Worm (Caenorhabditis elegans) whole organism, L1 larva: ENCODE data around the gene rpl-20.

Experiments
- C16A3.4 ChIP-seq: fragments of 150-350 bp; optimal IDR thresholded peaks from 2 replicates; lab custom pipeline; 2014; ENCODE audit warnings: missing biosample characterization, missing genetic modification characterization
- Y116A8C.19 ChIP-seq: sonication (generic microtip); optimal IDR thresholded peaks from 2 replicates; lab custom pipeline; 2016; ENCODE audit warnings: missing compliant biosample characterization, missing genetic modification characterization, borderline replicate concordance
- aha-1 ChIP-seq: fragments of 150-350 bp; optimal IDR thresholded peaks from 2 replicates; lab custom pipeline; 2014; ENCODE audit warnings: missing biosample characterization, missing genetic modification characterization
- alr-1 ChIP-seq: fragments of 200-800 bp; sonication (Bioruptor generic); optimal IDR thresholded peaks from 2 replicates; lab custom pipeline; 2018; ENCODE audit warnings: borderline replicate concordance, mild to moderate bottlenecking, missing genetic modification characterization, missing compliant biosample characterization
- ceh-8 ChIP-seq: fragments of 200-800 bp; sonication (Bioruptor generic); optimal IDR thresholded peaks from 2 replicates; lab custom pipeline; 2018; ENCODE audit warnings: mild to moderate bottlenecking, missing genetic modification characterization, moderate library complexity, missing compliant biosample characterization
- ceh-88 ChIP-seq: fragments of 200-800 bp; sonication (Bioruptor generic); IDR thresholded peaks from 2 replicates; pipeline ENCODE4 v1.3.6; 2022; ENCODE audit warnings: missing genetic modification characterization, missing compliant biosample characterization
- ceh-90 ChIP-seq: sonication (generic microtip); optimal IDR thresholded peaks from 2 replicates; lab custom pipeline; 2016; ENCODE audit warnings: missing genetic modification characterization, missing compliant biosample characterization
- ces-1 ChIP-seq: fragments of 150-350 bp; optimal IDR thresholded peaks from 2 replicates; lab custom pipeline; 2014; ENCODE audit warnings: missing biosample characterization, missing genetic modification reagents, missing genetic modification characterization
- dpl-1 ChIP-seq, 3 experiments: fragments of 150-350 bp in 2 of 3; sonication (generic microtip) in 1 of 3; optimal IDR thresholded peaks; 2 replicates each; lab custom pipeline; 2014 to 2017; ENCODE audit warnings: missing biosample characterization in 3 of 3, missing genetic modification characterization in 3 of 3, missing genetic modification reagents in 3 of 3
- efl-1 ChIP-seq, 4 experiments: fragments of 150-350 bp; optimal IDR thresholded peaks in 3 of 4; peaks in 1 of 4; 1 replicate in 1 of 4; 2 replicates in 3 of 4; lab custom pipeline; 2014; ENCODE audit warnings: missing biosample characterization in 2 of 4, missing genetic modification characterization in 2 of 4, missing genetic modification reagents in 2 of 4
- egl-13 ChIP-seq: sonication (generic microtip); optimal IDR thresholded peaks from 2 replicates; lab custom pipeline; 2016; ENCODE audit warnings: missing genotype, missing genetic modification reagents, missing genetic modification characterization, missing compliant biosample characterization
- egl-27 ChIP-seq, 2 experiments: fragments of 150-350 bp in 1 of 2; sonication (generic microtip); optimal IDR thresholded peaks; 3 replicates each; lab custom pipeline; 2017 to 2018; ENCODE audit warnings: missing biosample characterization in 2 of 2, missing genetic modification characterization in 2 of 2, missing genetic modification reagents in 2 of 2
- elt-2 ChIP-seq: sonication (generic microtip); optimal IDR thresholded peaks from 2 replicates; lab custom pipeline; 2016; ENCODE audit warnings: missing genetic modification characterization, mild to moderate bottlenecking, inconsistent platforms, missing compliant biosample characterization, missing genetic modification reagents
- ets-5 ChIP-seq: fragments of 200-800 bp; sonication (Bioruptor generic); IDR thresholded peaks from 2 replicates; pipeline ENCODE4 v1.3.6; 2022; ENCODE audit warnings: missing genetic modification characterization, missing compliant biosample characterization
- hlh-17 ChIP-seq: fragments of 200-800 bp; sonication (Bioruptor generic); optimal IDR thresholded peaks from 2 replicates; lab custom pipeline; 2018; ENCODE audit warnings: missing genetic modification characterization, mild to moderate bottlenecking, missing compliant biosample characterization, moderate library complexity, borderline replicate concordance
- hlh-4 ChIP-seq: sonication (generic microtip); optimal IDR thresholded peaks from 2 replicates; lab custom pipeline; 2016; ENCODE audit warnings: mild to moderate bottlenecking, missing genetic modification characterization, missing compliant biosample characterization
- irx-1 ChIP-seq: sonication (generic microtip); optimal IDR thresholded peaks from 2 replicates; lab custom pipeline; 2016; ENCODE audit warnings: missing genetic modification characterization, missing compliant biosample characterization
- lin-14 ChIP-seq: fragments of 200-800 bp; sonication (Bioruptor generic); optimal IDR thresholded peaks from 2 replicates; lab custom pipeline; 2018; ENCODE audit warnings: mild to moderate bottlenecking, missing genetic modification characterization, moderate library complexity, missing compliant biosample characterization
- lin-15B ChIP-seq: fragments of 150-350 bp; sonication (generic microtip); optimal IDR thresholded peaks from 3 replicates; lab custom pipeline; 2014; ENCODE audit warnings: missing biosample characterization, missing genetic modification characterization
- lin-35 ChIP-seq, 2 experiments: fragments of 150-350 bp; optimal IDR thresholded peaks; 2 replicates each; lab custom pipeline; 2014; ENCODE audit warnings: missing biosample characterization in 2 of 2, missing genetic modification characterization in 2 of 2, missing genetic modification reagents in 2 of 2
- lin-39 ChIP-seq: fragments of 150-350 bp; optimal IDR thresholded peaks from 2 replicates; lab custom pipeline; 2014; ENCODE audit warnings: missing biosample characterization, missing genetic modification reagents, missing genetic modification characterization
- lir-3 ChIP-seq: sonication (generic microtip); optimal IDR thresholded peaks from 2 replicates; lab custom pipeline; 2016; ENCODE audit warnings: mild to moderate bottlenecking, missing genetic modification characterization, moderate library complexity, missing compliant biosample characterization; ENCODE audit not compliant: poor library complexity
- lsy-2 ChIP-seq, 2 experiments: fragments of 150-350 bp; optimal IDR thresholded peaks; 2 replicates each; lab custom pipeline; 2014; ENCODE audit warnings: missing biosample characterization in 2 of 2, missing genetic modification characterization in 2 of 2
- mab-9 ChIP-seq: fragments of 200-800 bp; sonication (Bioruptor generic); IDR thresholded peaks from 2 replicates; pipeline ENCODE4 v1.3.6; 2022; ENCODE audit warnings: missing genetic modification reagents, missing genetic modification characterization, missing compliant biosample characterization
- nhr-19 ChIP-seq: fragments of 200-800 bp; sonication (Bioruptor generic); conservative IDR thresholded peaks from 2 replicates; pipeline ENCODE4 v1.3.6; 2022; ENCODE audit warnings: missing genetic modification characterization, missing compliant biosample characterization
- nhr-237 ChIP-seq: fragments of 150-350 bp; optimal IDR thresholded peaks from 2 replicates; lab custom pipeline; 2014; ENCODE audit warnings: missing biosample characterization, missing genetic modification characterization
- nhr-47 ChIP-seq: sonication (generic microtip); optimal IDR thresholded peaks from 2 replicates; lab custom pipeline; 2016; ENCODE audit warnings: mild to moderate bottlenecking, missing genetic modification characterization, moderate library complexity, missing compliant biosample characterization
- nhr-71 ChIP-seq: sonication (generic microtip); optimal IDR thresholded peaks from 2 replicates; lab custom pipeline; 2016; ENCODE audit warnings: mild to moderate bottlenecking, missing genetic modification characterization, moderate library complexity, missing compliant biosample characterization
- nhr-84 ChIP-seq: sonication (generic microtip); optimal IDR thresholded peaks from 2 replicates; lab custom pipeline; 2017; ENCODE audit warnings: missing biosample characterization, missing genetic modification characterization
- nhr-85 ChIP-seq: sonication (generic microtip); peaks from one replicate; lab custom pipeline; 2016; ENCODE audit warnings: missing genetic modification characterization, inconsistent platforms, missing compliant biosample characterization
- nhr-90 ChIP-seq: sonication (generic microtip); optimal IDR thresholded peaks from 2 replicates; lab custom pipeline; 2016; ENCODE audit warnings: mild to moderate bottlenecking, missing genetic modification characterization, missing compliant biosample characterization; ENCODE audit not compliant: poor library complexity
- pag-3 ChIP-seq: sonication (generic microtip); optimal IDR thresholded peaks from 2 replicates; lab custom pipeline; 2017; ENCODE audit warnings: missing genetic modification characterization, mild to moderate bottlenecking, missing compliant biosample characterization, antibody characterized with exemption, borderline replicate concordance; ENCODE audit not compliant: insufficient read depth
- pqm-1 ChIP-seq: sonication (generic microtip); optimal IDR thresholded peaks from 3 replicates; lab custom pipeline; 2017; ENCODE audit warnings: missing biosample characterization, missing genetic modification characterization
- rnt-1 ChIP-seq: sonication (generic microtip); optimal IDR thresholded peaks from 2 replicates; lab custom pipeline; 2016; ENCODE audit warnings: mild to moderate bottlenecking, missing genetic modification characterization, moderate library complexity, missing compliant biosample characterization
- snpc-4 ChIP-seq: fragments of 150-350 bp; optimal IDR thresholded peaks from 2 replicates; lab custom pipeline; 2014; ENCODE audit warnings: missing biosample characterization, missing genetic modification characterization
- snu-23 ChIP-seq: sonication (generic microtip); optimal IDR thresholded peaks from 2 replicates; lab custom pipeline; 2016; ENCODE audit warnings: missing genetic modification characterization, missing compliant biosample characterization
- swsn-7 ChIP-seq: sonication (generic microtip); optimal IDR thresholded peaks from 2 replicates; lab custom pipeline; 2016; ENCODE audit warnings: missing genetic modification characterization, missing compliant biosample characterization
- tbx-2 ChIP-seq: sonication (generic microtip); optimal IDR thresholded peaks from 2 replicates; lab custom pipeline; 2016; ENCODE audit warnings: missing genetic modification characterization, missing compliant biosample characterization
- unc-30 ChIP-seq: sonication (generic microtip); optimal IDR thresholded peaks from 2 replicates; lab custom pipeline; 2017; ENCODE audit warnings: missing biosample characterization, missing genetic modification characterization
- unc-86 ChIP-seq: sonication (generic microtip); optimal IDR thresholded peaks from 2 replicates; lab custom pipeline; 2016; ENCODE audit warnings: missing genetic modification characterization, missing compliant biosample characterization
- xbp-1 ChIP-seq: sonication (generic microtip); optimal IDR thresholded peaks from 2 replicates; lab custom pipeline; 2016; ENCODE audit warnings: missing genetic modification characterization, missing compliant biosample characterization
- ztf-11 ChIP-seq, 2 experiments: sonication (generic microtip); optimal IDR thresholded peaks; 2 replicates each; lab custom pipeline; 2016 to 2017; ENCODE audit warnings: missing genetic modification characterization in 2 of 2, missing biosample characterization in 1 of 2, missing compliant biosample characterization in 1 of 2
- ztf-4 ChIP-seq: fragments of 150-350 bp; optimal IDR thresholded peaks from 2 replicates; lab custom pipeline; 2014; ENCODE audit warnings: missing biosample characterization, missing genetic modification characterization

Gene rpl-20

DNA sequence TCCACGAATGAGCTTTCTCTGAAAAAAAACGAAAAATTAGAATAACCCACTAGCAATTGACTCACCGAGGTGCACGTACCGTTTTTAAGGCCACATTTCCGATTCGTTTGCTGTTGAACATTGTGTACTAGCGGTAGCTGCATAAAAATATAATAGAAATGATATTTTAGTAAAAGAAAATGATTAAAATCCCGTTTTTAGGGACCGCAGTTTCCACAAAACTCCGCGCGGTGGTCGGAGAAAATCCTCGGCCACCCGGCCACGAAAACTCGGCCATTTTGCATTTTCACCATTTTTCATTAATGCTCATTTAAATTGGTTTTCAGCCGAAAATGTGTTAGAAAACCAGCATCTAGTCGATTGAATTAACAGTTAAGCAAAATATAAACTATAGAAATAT, 37.2 kb downstream of the rpl-20 start, which contains the start of gene yars-2:
Gene yars-2 (minus strand): TSS at position 249 of the 400 bp plus-strand sequence.
- TF ChIP-seq nhr-84 (tag; lab: Kevin White, UChicago) (no peak), elt-2 (tag; lab: Kevin White, UChicago) (no peak), unc-86 (tag; lab: Kevin White, UChicago) (no peak), ceh-88 (GFP tag; lab: Robert Waterston, UW) (no peak), nhr-71 (tag; lab: Kevin White, UChicago) (peak; percentile 28), swsn-7 (tag; lab: Kevin White, UChicago) (no peak), ets-5 (no peak), pqm-1 (no peak), C16A3.4 (tag; lab: Kevin White, UChicago) (no peak), dpl-1 (GFP tag; optimal IDR thresholded peaks at IDR 0.05; lab: Kevin White, UChicago) (peak in 1 of 3 experiments; percentile 42), aha-1 (tag; lab: Kevin White, UChicago) (no peak), lin-39 (tag; lab: Kevin White, UChicago) (no peak), unc-30 (no peak), rnt-1 (tag; lab: Kevin White, UChicago) (peak; percentile 73), nhr-47 (tag; lab: Kevin White, UChicago) (peak; percentile 42), hlh-17 (GFP tag; lab: Kevin White, UChicago) (no peak), pag-3 (no peak), tbx-2 (tag; lab: Kevin White, UChicago) (peak; percentile 20), xbp-1 (peak; percentile 10), ztf-11 (tag; optimal IDR thresholded peaks at IDR 0.05; lab: Kevin White, UChicago) (peak in 1 of 2 experiments; percentile 6), irx-1 (no peak), ceh-8 (GFP tag; lab: Kevin White, UChicago) (no peak), nhr-237 (tag; lab: Kevin White, UChicago) (no peak), lsy-2 (tag; optimal IDR thresholded peaks at IDR 0.05; lab: Kevin White, UChicago) (peak; percentile 20 to 48), Y116A8C.19 (tag; lab: Kevin White, UChicago) (no peak), lin-15B (tag; lab: Kevin White, UChicago) (no peak), ceh-90 (tag; lab: Kevin White, UChicago) (peak; percentile 71), lin-35 (GFP tag; optimal IDR thresholded peaks at IDR 0.05; lab: Kevin White, UChicago) (peak in 1 of 2 experiments; percentile 4), alr-1 (tag; lab: Kevin White, UChicago) (no peak), mab-9 (GFP tag; lab: Robert Waterston, UW) (no peak), nhr-90 (tag; lab: Kevin White, UChicago) (peak; percentile 18), nhr-85 (tag; lab: Kevin White, UChicago) (no peak), hlh-4 (tag; lab: Kevin White, UChicago) (no peak), lir-3 (peak; percentile 52), snu-23 (GFP tag; lab: Kevin White, UChicago) (no peak), efl-1 (optimal IDR thresholded peaks at IDR 0.05; lab: Kevin White, UChicago) (peak; percentile 4 to 26), efl-1 (GFP tag; optimal IDR thresholded peaks at IDR 0.05 in 1 of 2; lab: Kevin White, UChicago) (no peak)

DNA sequence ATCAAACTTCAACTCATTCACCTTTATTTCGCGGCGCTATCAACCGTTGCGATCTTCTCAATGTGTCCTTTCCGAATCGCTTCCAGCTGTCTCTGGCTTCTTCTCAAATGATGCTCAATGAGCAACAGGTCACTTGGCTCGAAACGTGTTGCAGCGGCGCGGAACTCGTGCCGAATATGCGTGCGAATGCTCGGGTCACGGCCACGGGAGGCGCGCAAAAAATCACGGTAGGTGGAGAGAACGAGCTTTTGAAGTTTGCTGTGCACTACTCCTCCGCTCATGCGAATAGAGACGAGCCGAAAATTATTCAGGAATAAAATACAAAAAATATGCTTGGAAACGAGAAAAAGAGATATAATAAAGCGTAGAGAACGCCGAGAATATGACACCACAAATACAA, 39.1 kb downstream of the rpl-20 start, which contains the start of gene cif-1:
Gene cif-1 (minus strand): TSS at position 297 of the 400 bp plus-strand sequence.
- TF ChIP-seq efl-1 (optimal IDR thresholded peaks at IDR 0.05; lab: Kevin White, UChicago) (no peak), efl-1 (GFP tag; optimal IDR thresholded peaks at IDR 0.05 in 1 of 2; lab: Kevin White, UChicago) (peak in 1 of 2 experiments; percentile 67), ztf-4 (tag; lab: Kevin White, UChicago) (no peak), C16A3.4 (tag; lab: Kevin White, UChicago) (no peak), nhr-19 (GFP tag; lab: Robert Waterston, UW) (no peak)

DNA sequence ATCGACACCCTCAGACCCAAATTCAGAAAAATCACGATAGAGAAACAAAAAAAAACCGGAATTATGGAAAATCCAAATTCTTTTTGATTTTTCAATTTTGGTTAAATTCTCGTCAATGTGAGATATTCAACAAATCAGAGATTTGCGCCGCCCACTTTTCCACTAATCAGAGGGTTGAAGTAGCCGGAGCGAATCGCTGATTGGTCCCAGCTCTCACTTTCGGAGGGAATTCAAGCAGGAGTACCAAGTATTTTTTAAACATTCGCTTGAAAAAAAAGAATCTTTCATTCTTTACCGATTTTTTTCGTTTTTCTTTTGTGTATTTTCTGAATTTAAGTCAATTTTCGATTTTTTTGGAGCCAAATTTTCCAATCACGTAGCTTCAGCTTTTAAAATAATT, 43.7 kb downstream of the rpl-20 start:
- TF ChIP-seq snpc-4 (tag; lab: Kevin White, UChicago) (no peak), hlh-4 (tag; lab: Kevin White, UChicago) (no peak), lin-35 (GFP tag; optimal IDR thresholded peaks at IDR 0.05; lab: Kevin White, UChicago) (no peak), egl-27 (tag; optimal IDR thresholded peaks at IDR 0.05; lab: Kevin White, UChicago) (no peak), lin-14 (GFP tag; lab: Kevin White, UChicago) (no peak), unc-86 (tag; lab: Kevin White, UChicago) (no peak), egl-13 (tag; lab: Kevin White, UChicago) (no peak), ces-1 (GFP tag; lab: Kevin White, UChicago) (no peak), ceh-8 (GFP tag; lab: Kevin White, UChicago) (no peak)
